Worm (Caenorhabditis elegans) whole organism, L4 larva: ENCODE results near the gene F32D8.2.
A peak's percentile ranks its signal among the peaks of the same experiment; 100 is the strongest.

Experiments used
- F10B5.3 ChIP-seq: sonication (generic microtip); optimal IDR thresholded peaks from 2 replicates; lab custom pipeline; 2016; ENCODE audit warnings: mild to moderate bottlenecking, missing genetic modification characterization, missing compliant biosample characterization
- F26F4.8 ChIP-seq: fragments of 200-800 bp; sonication (Bioruptor generic); conservative IDR thresholded peaks from 2 replicates; pipeline ENCODE4 v1.3.6; 2022; ENCODE audit warnings: missing genetic modification characterization, missing compliant biosample characterization
- F37D6.2 ChIP-seq: sonication (generic microtip); optimal IDR thresholded peaks from 2 replicates; lab custom pipeline; 2016; ENCODE audit warnings: mild to moderate bottlenecking, missing genetic modification characterization, missing compliant biosample characterization
- F49E8.2 ChIP-seq: sonication (generic microtip); optimal IDR thresholded peaks from 2 replicates; lab custom pipeline; 2016; ENCODE audit warnings: missing compliant biosample characterization, mild to moderate bottlenecking, missing genetic modification characterization, borderline replicate concordance
- T20F7.1 ChIP-seq: fragments of 200-800 bp; sonication (Bioruptor generic); optimal IDR thresholded peaks from 2 replicates; lab custom pipeline; 2018; ENCODE audit warnings: mild to moderate bottlenecking, missing genetic modification characterization, missing compliant biosample characterization
- T26A8.4 ChIP-seq: fragments of 200-800 bp; sonication (Bioruptor generic); IDR thresholded peaks from 2 replicates; pipeline ENCODE4 v1.3.6; 2022; ENCODE audit warnings: missing genetic modification characterization, missing compliant biosample characterization
- Y105C5A.15 ChIP-seq: fragments of 200-800 bp; sonication (Bioruptor generic); IDR thresholded peaks from 2 replicates; pipeline ENCODE4 v1.3.6; 2022; ENCODE audit warnings: missing genetic modification characterization, missing compliant biosample characterization
- Y48G9A.11 ChIP-seq: fragments of 200-800 bp; sonication (Bioruptor generic); IDR thresholded peaks from 2 replicates; pipeline ENCODE4 v1.3.6; 2022; ENCODE audit warnings: missing genetic modification reagents, missing genetic modification characterization, missing compliant biosample characterization
- ZK546.5 ChIP-seq, 2 experiments: sonication (generic microtip); optimal IDR thresholded peaks; 2 replicates each; lab custom pipeline; 2017; ENCODE audit warnings: missing biosample characterization in 2 of 2, missing genetic modification characterization in 2 of 2
- ama-1 ChIP-seq: fragments of 150-350 bp; optimal IDR thresholded peaks from 2 replicates; lab custom pipeline; 2014; ENCODE audit warnings: inconsistent platforms, mixed read lengths
- ceh-28 ChIP-seq: fragments of 150-350 bp; optimal IDR thresholded peaks from 2 replicates; lab custom pipeline; 2014; ENCODE audit warnings: missing biosample characterization, missing genetic modification reagents, missing genetic modification characterization
- cey-2 ChIP-seq: sonication (generic microtip); optimal IDR thresholded peaks from 3 replicates; lab custom pipeline; 2017; ENCODE audit warnings: missing genetic modification characterization, mild to moderate bottlenecking, missing compliant biosample characterization, antibody characterized with exemption, borderline replicate concordance; ENCODE audit not compliant: insufficient read depth
- daf-12 ChIP-seq: fragments of 150-350 bp; optimal IDR thresholded peaks from 2 replicates; lab custom pipeline; 2014; ENCODE audit warnings: missing biosample characterization, missing genetic modification reagents, missing genetic modification characterization
- daf-16 ChIP-seq, 3 experiments: sonication (generic microtip); optimal IDR thresholded peaks; 2 replicates each; lab custom pipeline; 2016 to 2017; ENCODE audit warnings: missing genetic modification characterization in 3 of 3, missing genetic modification reagents in 3 of 3, mild to moderate bottlenecking in 2 of 3, missing compliant biosample characterization in 2 of 3, missing biosample characterization in 1 of 3, moderate library complexity in 1 of 3
- daf-19 ChIP-seq: fragments of 200-800 bp; sonication (Bioruptor generic); conservative IDR thresholded peaks from 2 replicates; pipeline ENCODE4 v1.3.6; 2022; ENCODE audit warnings: missing genetic modification characterization, missing compliant biosample characterization
- dmd-6 ChIP-seq: fragments of 200-800 bp; sonication (Bioruptor generic); IDR thresholded peaks from 2 replicates; pipeline ENCODE4 v1.3.6; 2022; ENCODE audit warnings: missing genetic modification reagents, missing genetic modification characterization, missing compliant biosample characterization
- dmd-8 ChIP-seq: fragments of 200-800 bp; sonication (Bioruptor generic); IDR thresholded peaks from 2 replicates; pipeline ENCODE4 v1.3.6; 2022; ENCODE audit warnings: missing genetic modification characterization, missing compliant biosample characterization
- dmd-9 ChIP-seq: fragments of 200-800 bp; sonication (Bioruptor generic); IDR thresholded peaks from 2 replicates; pipeline ENCODE4 v1.3.6; 2022; ENCODE audit warnings: missing genetic modification reagents, missing genetic modification characterization, missing compliant biosample characterization
- duxl-1 ChIP-seq: sonication (generic microtip); optimal IDR thresholded peaks from 2 replicates; lab custom pipeline; 2016; ENCODE audit warnings: mild to moderate bottlenecking, missing genetic modification characterization, moderate library complexity, missing compliant biosample characterization; ENCODE audit not compliant: poor library complexity
- dve-1 ChIP-seq: sonication (generic microtip); optimal IDR thresholded peaks from 2 replicates; lab custom pipeline; 2017; ENCODE audit warnings: antibody characterized with exemption, mild to moderate bottlenecking, missing genetic modification characterization, missing compliant biosample characterization; ENCODE audit not compliant: insufficient read depth
- egl-43 ChIP-seq: fragments of 200-800 bp; sonication (Bioruptor generic); IDR thresholded peaks from 2 replicates; pipeline ENCODE4 v1.3.6; 2022; ENCODE audit warnings: missing genetic modification reagents, missing genetic modification characterization, missing compliant biosample characterization
- fos-1 ChIP-seq: fragments of 150-350 bp; optimal IDR thresholded peaks from 2 replicates; lab custom pipeline; 2014; ENCODE audit warnings: missing biosample characterization, missing genetic modification characterization
- gei-8 ChIP-seq: fragments of 200-800 bp; sonication (Bioruptor generic); optimal IDR thresholded peaks from 2 replicates; lab custom pipeline; 2018; ENCODE audit warnings: mild to moderate bottlenecking, missing genetic modification characterization, missing compliant biosample characterization
- hif-1 ChIP-seq, 2 experiments: sonication (generic microtip); optimal IDR thresholded peaks; 2 replicates each; lab custom pipeline; 2016 to 2017; ENCODE audit warnings: missing compliant biosample characterization in 2 of 2, missing genetic modification characterization in 2 of 2, missing genetic modification reagents in 2 of 2, missing genotype in 2 of 2, mild to moderate bottlenecking in 1 of 2
- hlh-11 ChIP-seq: fragments of 200-800 bp; sonication (Bioruptor generic); optimal IDR thresholded peaks from 2 replicates; lab custom pipeline; 2018; ENCODE audit warnings: mild to moderate bottlenecking, missing genetic modification characterization, missing compliant biosample characterization
- jun-1 ChIP-seq: fragments of 150-350 bp; optimal IDR thresholded peaks from 2 replicates; lab custom pipeline; 2014; ENCODE audit warnings: missing biosample characterization, missing genetic modification reagents, missing genetic modification characterization
- lim-7 ChIP-seq: fragments of 200-800 bp; sonication (Bioruptor generic); IDR thresholded peaks from 2 replicates; pipeline ENCODE4 v1.3.6; 2022; ENCODE audit warnings: missing genetic modification characterization, missing compliant biosample characterization
- lin-1 ChIP-seq: fragments of 200-800 bp; sonication (Bioruptor generic); IDR thresholded peaks from 2 replicates; pipeline ENCODE4 v1.3.6; 2022; ENCODE audit warnings: missing genetic modification reagents, missing genetic modification characterization, missing compliant biosample characterization
- lin-15B ChIP-seq: fragments of 150-350 bp; sonication (generic microtip); optimal IDR thresholded peaks from 3 replicates; lab custom pipeline; 2014; ENCODE audit warnings: missing biosample characterization, missing genetic modification characterization
- lin-38 ChIP-seq: fragments of 200-800 bp; sonication (Bioruptor generic); IDR thresholded peaks from 2 replicates; pipeline ENCODE4 v1.3.6; 2022; ENCODE audit warnings: missing genetic modification reagents, missing genetic modification characterization, missing compliant biosample characterization
- lir-3 ChIP-seq: sonication (generic microtip); optimal IDR thresholded peaks from 2 replicates; lab custom pipeline; 2016; ENCODE audit warnings: mild to moderate bottlenecking, missing genetic modification characterization, missing compliant biosample characterization
- mdl-1 ChIP-seq, 2 experiments: fragments of 150-350 bp in 1 of 2; sonication (generic microtip) in 1 of 2; optimal IDR thresholded peaks; 2 replicates each; lab custom pipeline; 2014 to 2017; ENCODE audit warnings: missing biosample characterization in 2 of 2, missing genetic modification characterization in 2 of 2
- mep-1 ChIP-seq: fragments of 150-350 bp; sonication (generic microtip); optimal IDR thresholded peaks from 3 replicates; lab custom pipeline; 2014; ENCODE audit warnings: missing biosample characterization, missing genetic modification characterization
- mxl-3 ChIP-seq: fragments of 200-800 bp; sonication (Bioruptor generic); optimal IDR thresholded peaks from 2 replicates; lab custom pipeline; 2018; ENCODE audit warnings: mild to moderate bottlenecking, missing genetic modification characterization, missing compliant biosample characterization
- nhr-41 ChIP-seq: fragments of 200-800 bp; sonication (Bioruptor generic); IDR thresholded peaks from 2 replicates; pipeline ENCODE4 v1.3.6; 2022; ENCODE audit warnings: missing genetic modification reagents, missing genetic modification characterization, missing compliant biosample characterization
- nhr-48 ChIP-seq: sonication (generic microtip); optimal IDR thresholded peaks from 2 replicates; lab custom pipeline; 2016; ENCODE audit warnings: mild to moderate bottlenecking, missing genetic modification characterization, missing compliant biosample characterization
- nhr-77 ChIP-seq: fragments of 150-350 bp; optimal IDR thresholded peaks from 2 replicates; lab custom pipeline; 2014; ENCODE audit warnings: missing biosample characterization, missing genetic modification characterization
- pha-4 ChIP-seq, 2 experiments: fragments of 150-350 bp in 1 of 2; fragments of 200-800 bp in 1 of 2; sonication (Bioruptor generic) in 1 of 2; IDR thresholded peaks in 1 of 2; optimal IDR thresholded peaks in 1 of 2; 2 replicates each; pipeline versions ENCODE4 v1.3.6 to Lab custom; 2014 to 2022; ENCODE audit warnings: missing genetic modification characterization in 2 of 2, missing genetic modification reagents in 2 of 2, missing biosample characterization in 1 of 2, missing compliant biosample characterization in 1 of 2
- php-3 ChIP-seq: fragments of 200-800 bp; sonication (Bioruptor generic); IDR thresholded peaks from 2 replicates; pipeline ENCODE4 v1.3.6; 2022; ENCODE audit warnings: missing genetic modification reagents, missing genetic modification characterization, missing compliant biosample characterization
- pqm-1 ChIP-seq: sonication (generic microtip); optimal IDR thresholded peaks from 2 replicates; lab custom pipeline; 2017; ENCODE audit warnings: missing biosample characterization, missing genetic modification characterization
- saeg-2 ChIP-seq: fragments of 200-800 bp; sonication (Bioruptor generic); IDR thresholded peaks from 2 replicates; pipeline ENCODE4 v1.3.6; 2022; ENCODE audit warnings: missing genetic modification reagents, missing genetic modification characterization, missing compliant biosample characterization
- tra-1 ChIP-seq: fragments of 200-800 bp; sonication (Bioruptor generic); IDR thresholded peaks from 2 replicates; pipeline ENCODE4 v1.3.6; 2022; ENCODE audit warnings: missing genetic modification reagents, missing genetic modification characterization, missing compliant biosample characterization
- unc-62 ChIP-seq, 3 experiments: fragments of 150-350 bp in 1 of 3; sonication (generic microtip); optimal IDR thresholded peaks in 2 of 3; peaks in 1 of 3; 1 replicate in 1 of 3; 2 replicates in 2 of 3; lab custom pipeline; 2014 to 2017; ENCODE audit warnings: missing biosample characterization in 3 of 3, missing genetic modification characterization in 3 of 3, missing genetic modification reagents in 3 of 3, missing genotype in 1 of 3
- zip-11 ChIP-seq: fragments of 200-800 bp; sonication (Bioruptor generic); IDR thresholded peaks from 2 replicates; pipeline ENCODE4 v1.3.6; 2022; ENCODE audit warnings: missing genetic modification characterization, missing compliant biosample characterization
- zip-2 ChIP-seq: fragments of 150-350 bp; optimal IDR thresholded peaks from 2 replicates; lab custom pipeline; 2014; ENCODE audit warnings: missing biosample characterization, missing genetic modification characterization
- ztf-11 ChIP-seq: fragments of 150-350 bp; optimal IDR thresholded peaks from 2 replicates; lab custom pipeline; 2014; ENCODE audit warnings: missing biosample characterization, missing genetic modification characterization

F32D8.2 gene

DNA sequence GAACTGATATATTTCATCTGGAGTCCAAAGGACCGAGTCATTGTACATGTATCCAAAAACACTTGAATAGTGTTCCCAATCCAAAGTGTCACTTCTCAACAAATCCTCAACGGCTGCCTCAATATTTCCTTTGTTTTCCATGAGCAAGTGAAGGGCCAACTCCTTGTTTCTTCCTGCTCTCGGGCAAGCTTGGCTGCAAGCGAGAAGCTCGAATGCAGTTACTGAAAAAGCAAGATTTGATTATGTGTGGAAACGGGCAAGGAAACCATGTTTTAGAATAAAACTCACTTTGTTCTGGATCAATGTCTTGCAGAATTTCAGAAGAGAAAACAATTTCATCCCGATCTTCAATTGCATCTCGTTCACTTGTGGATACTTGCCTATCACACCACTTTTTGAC, 29.4 kb upstream of the F32D8.2 start:
- TF ChIP-seq dmd-9 (no peak), unc-62 (GFP tag; optimal IDR thresholded peaks at IDR 0.05 in 1 of 2; lab: Kevin White, UChicago) (peak in 1 of 2 experiments; percentile 75), unc-62 (tag; optimal IDR thresholded peaks at IDR 0.05; lab: Kevin White, UChicago) (no peak), ama-1 (lab: Kevin White, UChicago) (peak; percentile 49)
- TF ChIP-seq, all 104 proteins: peak for 2

ce11 chrV:10855363-10855762, 28.2 kb upstream of the F32D8.2 start:
- TF ChIP-seq F26F4.8 (GFP tag; lab: Robert Waterston, UW) (0 out of 2 replicates have a peak, but pooled peaks have one; percentile 29), php-3 (GFP tag; lab: Robert Waterston, UW) (peak; percentile 61), F37D6.2 (tag; lab: Kevin White, UChicago) (no peak), T20F7.1 (GFP tag; lab: Kevin White, UChicago) (no peak), lim-7 (GFP tag; lab: Robert Waterston, UW) (no peak), daf-19 (GFP tag; lab: Robert Waterston, UW) (no peak), saeg-2 (GFP tag; lab: Robert Waterston, UW) (0 out of 2 replicates have a peak, but pooled peaks have one; percentile 61), gei-8 (GFP tag; lab: Kevin White, UChicago) (no peak), nhr-77 (peak; percentile 59), F49E8.2 (tag; lab: Kevin White, UChicago) (no peak), dmd-9 (no peak), dmd-6 (GFP tag; lab: Robert Waterston, UW) (peak; percentile 97), cey-2 (tag; lab: Kevin White, UChicago) (no peak), lin-15B (no peak), lin-1 (GFP tag; lab: Robert Waterston, UW) (peak; percentile 77), hif-1 (tag; optimal IDR thresholded peaks at IDR 0.05; lab: Kevin White, UChicago) (peak in 1 of 2 experiments; percentile 40), lir-3 (tag; lab: Kevin White, UChicago) (no peak), mxl-3 (GFP tag; lab: Kevin White, UChicago) (peak; percentile 50), fos-1 (tag; lab: Kevin White, UChicago) (no peak), daf-12 (tag; lab: Kevin White, UChicago) (no peak), daf-16 (GFP tag; optimal IDR thresholded peaks at IDR 0.05; lab: Kevin White, UChicago) (peak in 1 of 2 experiments; percentile 44), daf-16 (tag; optimal IDR thresholded peaks at IDR 0.05; lab: Kevin White, UChicago) (peak; percentile 93), dve-1 (tag; lab: Kevin White, UChicago) (peak; percentile 80), pha-4 (GFP tag; IDR thresholded peaks at IDR 0.05; lab: Robert Waterston, UW) (no peak), pha-4 (tag; optimal IDR thresholded peaks at IDR 0.05; lab: Kevin White, UChicago) (no peak), F10B5.3 (tag; lab: Kevin White, UChicago) (no peak), nhr-48 (tag; lab: Kevin White, UChicago) (peak; percentile 60), jun-1 (tag; lab: Kevin White, UChicago) (peak; percentile 42), T26A8.4 (GFP tag; lab: Robert Waterston, UW) (no peak), mdl-1 (tag; optimal IDR thresholded peaks at IDR 0.05; lab: Kevin White, UChicago) (peak in 1 of 2 experiments; percentile 56), Y105C5A.15 (GFP tag; lab: Robert Waterston, UW) (no peak), hlh-11 (tag; lab: Kevin White, UChicago) (peak; percentile 89), dmd-8 (GFP tag; lab: Robert Waterston, UW) (no peak), nhr-41 (GFP tag; lab: Robert Waterston, UW) (0 out of 2 replicates have a peak, but pooled peaks have one; percentile 30), egl-43 (GFP tag; lab: Robert Waterston, UW) (no peak), lin-38 (GFP tag; lab: Robert Waterston, UW) (no peak; the same call in 1 of the 2 replicates), zip-11 (GFP tag; lab: Robert Waterston, UW) (no peak), ztf-11 (no peak), duxl-1 (tag; lab: Kevin White, UChicago) (no peak), Y48G9A.11 (GFP tag; lab: Robert Waterston, UW) (no peak), ceh-28 (tag; lab: Kevin White, UChicago) (no peak), ZK546.5 (tag; optimal IDR thresholded peaks at IDR 0.05; lab: Kevin White, UChicago) (no peak), mep-1 (tag; lab: Kevin White, UChicago) (peak; percentile 16), zip-2 (tag; lab: Kevin White, UChicago) (no peak), pqm-1 (tag; lab: Kevin White, UChicago) (peak; percentile 98), tra-1 (GFP tag; lab: Robert Waterston, UW) (peak; percentile 66), unc-62 (GFP tag; optimal IDR thresholded peaks at IDR 0.05 in 1 of 2; lab: Kevin White, UChicago) (peak in 1 of 2 experiments; percentile 87), unc-62 (tag; optimal IDR thresholded peaks at IDR 0.05; lab: Kevin White, UChicago) (no peak)
